Worm (Caenorhabditis elegans) whole organism, young adult: ENCODE measurements around the gene arf-1.

Source experiments
- B0261.1 ChIP-seq: sonication (generic microtip); optimal IDR thresholded peaks from 2 replicates; lab custom pipeline; 2016; ENCODE audit warnings: mild to moderate bottlenecking, missing genetic modification characterization, moderate library complexity, missing compliant biosample characterization
- T26A5.8 ChIP-seq: sonication (generic microtip); optimal IDR thresholded peaks from 2 replicates; lab custom pipeline; 2016; ENCODE audit warnings: missing genetic modification characterization, missing compliant biosample characterization
- Y53G8AR.9 ChIP-seq: fragments of 200-800 bp; sonication (Bioruptor generic); conservative IDR thresholded peaks from 2 replicates; pipeline ENCODE4 v1.3.6; 2022; ENCODE audit warnings: missing genetic modification reagents, missing genetic modification characterization, missing compliant biosample characterization
- Y79H2A.3 ChIP-seq: fragments of 200-800 bp; sonication (Bioruptor generic); conservative IDR thresholded peaks from 2 replicates; pipeline ENCODE4 v1.3.6; 2022; ENCODE audit warnings: missing genetic modification reagents, missing genetic modification characterization, missing compliant biosample characterization
- Y95B8A.8 ChIP-seq: fragments of 200-800 bp; sonication (Bioruptor generic); IDR thresholded peaks from 2 replicates; pipeline ENCODE4 v1.3.6; 2022; ENCODE audit warnings: missing genetic modification reagents, missing genetic modification characterization, missing compliant biosample characterization
- ZK185.1 ChIP-seq: sonication (generic microtip); optimal IDR thresholded peaks from 2 replicates; lab custom pipeline; 2016; ENCODE audit warnings: mild to moderate bottlenecking, missing genetic modification characterization, missing compliant biosample characterization; ENCODE audit not compliant: poor library complexity, severe bottlenecking
- aptf-2 ChIP-seq: fragments of 200-800 bp; sonication (Bioruptor generic); conservative IDR thresholded peaks from 2 replicates; pipeline ENCODE4 v1.3.6; 2022; ENCODE audit warnings: missing genetic modification reagents, missing genetic modification characterization, missing compliant biosample characterization
- atf-7 ChIP-seq: sonication (generic microtip); optimal IDR thresholded peaks from 2 replicates; lab custom pipeline; 2017; ENCODE audit warnings: mild to moderate bottlenecking, missing genetic modification characterization, missing compliant biosample characterization
- athp-1 ChIP-seq: sonication (generic microtip); optimal IDR thresholded peaks from 2 replicates; lab custom pipeline; 2017; ENCODE audit warnings: mild to moderate bottlenecking, missing genetic modification characterization, missing compliant biosample characterization
- attf-5 ChIP-seq: fragments of 200-800 bp; sonication (Bioruptor generic); optimal IDR thresholded peaks from 2 replicates; lab custom pipeline; 2018; ENCODE audit warnings: mild to moderate bottlenecking, missing genetic modification characterization, missing compliant biosample characterization
- attf-6 ChIP-seq: fragments of 200-800 bp; sonication (Bioruptor generic); IDR thresholded peaks from 2 replicates; pipeline ENCODE4 v1.3.6; 2022; ENCODE audit warnings: missing genetic modification reagents, missing genetic modification characterization, missing compliant biosample characterization
- ccch-3 ChIP-seq: fragments of 200-800 bp; sonication (Bioruptor generic); optimal IDR thresholded peaks from 2 replicates; lab custom pipeline; 2018; ENCODE audit warnings: mild to moderate bottlenecking, missing genetic modification characterization, missing compliant biosample characterization
- cebp-1 ChIP-seq, 2 experiments: fragments of 200-800 bp in 1 of 2; sonication (Bioruptor generic) in 1 of 2; sonication (generic microtip) in 1 of 2; IDR thresholded peaks in 1 of 2; optimal IDR thresholded peaks in 1 of 2; 2 replicates each; pipeline versions ENCODE4 v1.3.6 to Lab custom; 2017 to 2022; ENCODE audit warnings: missing compliant biosample characterization in 2 of 2, missing genetic modification characterization in 2 of 2, mild to moderate bottlenecking in 1 of 2, missing genetic modification reagents in 1 of 2, moderate library complexity in 1 of 2
- cebp-2 ChIP-seq: fragments of 200-800 bp; sonication (Bioruptor generic); IDR thresholded peaks from 2 replicates; pipeline ENCODE4 v1.3.6; 2022; ENCODE audit warnings: missing genetic modification characterization, missing compliant biosample characterization
- ceh-27 ChIP-seq: fragments of 200-800 bp; sonication (Bioruptor generic); optimal IDR thresholded peaks from 2 replicates; lab custom pipeline; 2018; ENCODE audit warnings: mild to moderate bottlenecking, missing genetic modification characterization, moderate library complexity, missing compliant biosample characterization
- ceh-40 ChIP-seq: fragments of 200-800 bp; sonication (Bioruptor generic); IDR thresholded peaks from 2 replicates; pipeline ENCODE4 v1.3.6; 2022; ENCODE audit warnings: missing genetic modification characterization, missing compliant biosample characterization
- chd-7 ChIP-seq: sonication (generic microtip); optimal IDR thresholded peaks from 2 replicates; lab custom pipeline; 2016; ENCODE audit warnings: mild to moderate bottlenecking, missing genetic modification characterization, moderate library complexity, missing compliant biosample characterization
- egl-18 ChIP-seq: fragments of 200-800 bp; sonication (Bioruptor generic); IDR thresholded peaks from 2 replicates; pipeline ENCODE4 v1.3.6; 2022; ENCODE audit warnings: missing genetic modification reagents, missing genetic modification characterization, missing compliant biosample characterization
- egl-44 ChIP-seq: fragments of 200-800 bp; sonication (Bioruptor generic); IDR thresholded peaks from 2 replicates; pipeline ENCODE4 v1.3.6; 2022; ENCODE audit warnings: missing genetic modification reagents, missing genetic modification characterization, missing compliant biosample characterization
- hlh-26 ChIP-seq: fragments of 200-800 bp; sonication (Bioruptor generic); conservative IDR thresholded peaks from 2 replicates; pipeline ENCODE4 v1.3.6; 2022; ENCODE audit warnings: missing genetic modification reagents, missing genetic modification characterization, missing compliant biosample characterization
- hmg-20 ChIP-seq: fragments of 200-800 bp; sonication (Bioruptor generic); IDR thresholded peaks from 2 replicates; pipeline ENCODE4 v1.3.6; 2022; ENCODE audit warnings: missing genetic modification reagents, missing genetic modification characterization, missing compliant biosample characterization
- hrde-1 ChIP-seq: sonication (generic microtip); optimal IDR thresholded peaks from 2 replicates; lab custom pipeline; 2016; ENCODE audit warnings: missing genetic modification characterization, mild to moderate bottlenecking, missing compliant biosample characterization, moderate library complexity, missing genotype, missing genetic modification reagents, borderline replicate concordance
- hsf-1 ChIP-seq: fragments of 200-800 bp; sonication (Bioruptor generic); IDR thresholded peaks from 2 replicates; pipeline ENCODE4 v1.3.6; 2022; ENCODE audit warnings: missing genetic modification reagents, missing genetic modification characterization, missing compliant biosample characterization
- let-607 ChIP-seq, 2 experiments: fragments of 200-800 bp in 1 of 2; sonication (Bioruptor generic) in 1 of 2; sonication (generic microtip) in 1 of 2; optimal IDR thresholded peaks; 2 replicates each; lab custom pipeline; 2016 to 2018; ENCODE audit warnings: mild to moderate bottlenecking in 2 of 2, missing compliant biosample characterization in 2 of 2, missing genetic modification characterization in 2 of 2, moderate library complexity in 2 of 2, missing genotype in 1 of 2
- lin-26 ChIP-seq: fragments of 200-800 bp; sonication (Bioruptor generic); IDR thresholded peaks from 2 replicates; pipeline ENCODE4 v1.3.6; 2022; ENCODE audit warnings: missing genetic modification reagents, missing genetic modification characterization, missing compliant biosample characterization
- lsl-1 ChIP-seq: fragments of 200-800 bp; sonication (Bioruptor generic); optimal IDR thresholded peaks from 2 replicates; lab custom pipeline; 2018; ENCODE audit warnings: mild to moderate bottlenecking, missing genetic modification characterization, moderate library complexity, missing compliant biosample characterization
- lsy-27 ChIP-seq: sonication (generic microtip); optimal IDR thresholded peaks from 2 replicates; lab custom pipeline; 2017; ENCODE audit warnings: missing genetic modification characterization, mild to moderate bottlenecking, missing compliant biosample characterization, antibody characterized with exemption, missing genotype, borderline replicate concordance; ENCODE audit not compliant: insufficient read depth
- madf-8 ChIP-seq: fragments of 200-800 bp; sonication (Bioruptor generic); conservative IDR thresholded peaks from 2 replicates; pipeline ENCODE4 v1.3.6; 2022; ENCODE audit warnings: missing genetic modification reagents, missing genetic modification characterization, missing compliant biosample characterization
- mcd-1 ChIP-seq: fragments of 200-800 bp; sonication (Bioruptor generic); IDR thresholded peaks from 2 replicates; pipeline ENCODE4 v1.3.6; 2022; ENCODE audit warnings: missing genetic modification reagents, missing genetic modification characterization, missing compliant biosample characterization
- mes-4 ChIP-seq: sonication (generic microtip); optimal IDR thresholded peaks from 2 replicates; lab custom pipeline; 2016; ENCODE audit warnings: missing genotype, missing genetic modification characterization, missing compliant biosample characterization
- mxl-1 ChIP-seq: sonication (generic microtip); optimal IDR thresholded peaks from 2 replicates; lab custom pipeline; 2016; ENCODE audit warnings: missing genetic modification characterization, missing compliant biosample characterization
- nfyb-1 ChIP-seq: fragments of 200-800 bp; sonication (Bioruptor generic); IDR thresholded peaks from 2 replicates; pipeline ENCODE4 v1.3.6; 2022; ENCODE audit warnings: missing genetic modification reagents, missing genetic modification characterization, missing compliant biosample characterization
- nhr-179 ChIP-seq: sonication (generic microtip); optimal IDR thresholded peaks from 2 replicates; lab custom pipeline; 2016; ENCODE audit warnings: mild to moderate bottlenecking, missing genetic modification characterization, missing compliant biosample characterization
- nhr-27 ChIP-seq: fragments of 200-800 bp; sonication (Bioruptor generic); optimal IDR thresholded peaks from 2 replicates; lab custom pipeline; 2018; ENCODE audit warnings: mild to moderate bottlenecking, missing genetic modification characterization, moderate library complexity, missing compliant biosample characterization
- nhr-90 ChIP-seq: sonication (generic microtip); optimal IDR thresholded peaks from 2 replicates; lab custom pipeline; 2016; ENCODE audit warnings: missing genotype, mild to moderate bottlenecking, missing genetic modification characterization, missing compliant biosample characterization
- pbrm-1 ChIP-seq: fragments of 200-800 bp; sonication (Bioruptor generic); IDR thresholded peaks from 2 replicates; pipeline ENCODE4 v1.3.6; 2022; ENCODE audit warnings: missing genetic modification reagents, missing genetic modification characterization, missing compliant biosample characterization
- rec-8 ChIP-seq, 2 experiments: sonication (generic microtip); optimal IDR thresholded peaks; 2 replicates each; lab custom pipeline; 2016; ENCODE audit warnings: mild to moderate bottlenecking in 2 of 2, missing genetic modification characterization in 2 of 2, missing genetic modification reagents in 2 of 2, missing genotype in 2 of 2, missing biosample characterization in 1 of 2, missing compliant biosample characterization in 1 of 2, moderate library complexity in 1 of 2
- rpc-1 ChIP-seq, 2 experiments: fragments of 150-350 bp in 1 of 2; sonication (generic microtip) in 1 of 2; optimal IDR thresholded peaks; 2 replicates each; lab custom pipeline; 2014 to 2018; ENCODE audit warnings: missing biosample characterization in 1 of 2, missing genetic modification characterization in 1 of 2, missing genetic modification reagents in 1 of 2, missing genotype in 1 of 2
- snpc-1.1 ChIP-seq: sonication (generic microtip); optimal IDR thresholded peaks from 2 replicates; lab custom pipeline; 2017; ENCODE audit warnings: missing genetic modification characterization, mild to moderate bottlenecking, missing compliant biosample characterization, antibody characterized with exemption, moderate library complexity, missing genotype, missing genetic modification reagents; ENCODE audit not compliant: insufficient read depth
- snpc-1.3 ChIP-seq: sonication (generic microtip); optimal IDR thresholded peaks from 2 replicates; lab custom pipeline; 2017; ENCODE audit warnings: missing genetic modification characterization, mild to moderate bottlenecking, missing compliant biosample characterization, antibody characterized with exemption, moderate library complexity, missing genotype, missing genetic modification reagents; ENCODE audit not compliant: insufficient read depth
- sptf-2 ChIP-seq: fragments of 200-800 bp; sonication (Bioruptor generic); optimal IDR thresholded peaks from 2 replicates; lab custom pipeline; 2018; ENCODE audit warnings: mild to moderate bottlenecking, missing genetic modification characterization, missing compliant biosample characterization
- tbp1 ChIP-seq: fragments of 200-800 bp; sonication (Bioruptor generic); optimal IDR thresholded peaks from 2 replicates; lab custom pipeline; 2018; ENCODE audit warnings: mild to moderate bottlenecking, missing genetic modification characterization, missing compliant biosample characterization
- tbx-9 ChIP-seq: sonication (generic microtip); optimal IDR thresholded peaks from 2 replicates; lab custom pipeline; 2016; ENCODE audit warnings: borderline replicate concordance, missing genetic modification characterization, inconsistent platforms, missing compliant biosample characterization
- zim-3 ChIP-seq: sonication (generic microtip); optimal IDR thresholded peaks from 2 replicates; lab custom pipeline; 2017; ENCODE audit warnings: mild to moderate bottlenecking, missing genetic modification characterization, moderate library complexity, missing compliant biosample characterization
- ztf-6 ChIP-seq: fragments of 200-800 bp; sonication (Bioruptor generic); IDR thresholded peaks from 2 replicates; pipeline ENCODE4 v1.3.6; 2022; ENCODE audit warnings: missing genetic modification reagents, missing genetic modification characterization, missing compliant biosample characterization

arf-1 gene

ce11 chrIII:5760721-5761120, 46.0 kb downstream of the arf-1 start:
- TF ChIP-seq pbrm-1 (GFP tag; lab: Robert Waterston, UW) (no peak), mes-4 (tag; lab: Kevin White, UChicago) (no peak), Y53G8AR.9 (GFP tag; lab: Robert Waterston, UW) (no peak), egl-18 (GFP tag; lab: Robert Waterston, UW) (no peak), rpc-1 (optimal IDR thresholded peaks at IDR 0.05; lab: Kevin White, UChicago) (no peak), rpc-1 (tag; optimal IDR thresholded peaks at IDR 0.05; lab: Kevin White, UChicago) (no peak), lsl-1 (GFP tag; lab: Kevin White, UChicago) (no peak), lsy-27 (tag; lab: Kevin White, UChicago) (no peak), rec-8 (tag; optimal IDR thresholded peaks at IDR 0.05; lab: Kevin White, UChicago) (no peak), attf-6 (GFP tag; lab: Robert Waterston, UW) (no peak), egl-44 (GFP tag; lab: Robert Waterston, UW) (no peak), nhr-179 (tag; lab: Kevin White, UChicago) (no peak), nhr-27 (no peak), mcd-1 (GFP tag; lab: Robert Waterston, UW) (no peak), sptf-2 (GFP tag; lab: Kevin White, UChicago) (no peak), nhr-90 (no peak), hlh-26 (no peak), tbx-9 (tag; lab: Kevin White, UChicago) (no peak)

- 0 out of 2 replicates have a peak, but pooled peaks have one; percentile 21 for TF ChIP-seq Y95B8A.8
- peak; percentile 90 for TF ChIP-seq tbp1 (GFP tag; lab: Kevin White, UChicago)
- no peak for TF ChIP-seq cebp-1 (GFP tag; IDR thresholded peaks at IDR 0.05; lab: Robert Waterston, UW)
- TF ChIP-seq cebp-1 (tag; optimal IDR thresholded peaks at IDR 0.05; lab: Kevin White, UChicago) = peak; percentile 31
- peak; percentile 7 for TF ChIP-seq snpc-1.1
- TF ChIP-seq ccch-3 (GFP tag; lab: Kevin White, UChicago) = no peak
- TF ChIP-seq hsf-1 (GFP tag; lab: Robert Waterston, UW) = no peak
- peak; percentile 68 for TF ChIP-seq nfyb-1 (GFP tag; lab: Robert Waterston, UW)
- no peak for TF ChIP-seq ztf-6 (GFP tag; lab: Robert Waterston, UW)
- no peak; the same call in 1 of the 2 replicates for TF ChIP-seq egl-44 (GFP tag; lab: Robert Waterston, UW)
- TF ChIP-seq cebp-2 (GFP tag; lab: Robert Waterston, UW) = no peak
- TF ChIP-seq madf-8 (GFP tag; lab: Robert Waterston, UW) = no peak
- 0 out of 2 replicates have a peak, but pooled peaks have one; percentile 50 for TF ChIP-seq ceh-40 (GFP tag; lab: Robert Waterston, UW)
- TF ChIP-seq hrde-1 = peak; percentile 21
- peak; percentile 75 for TF ChIP-seq snpc-1.3 (tag; lab: Kevin White, UChicago)
- no peak for TF ChIP-seq ceh-27
- peak; percentile 52 for TF ChIP-seq ZK185.1 (tag; lab: Kevin White, UChicago)
- TF ChIP-seq atf-7 = peak; percentile 29
- no peak for TF ChIP-seq aptf-2 (GFP tag; lab: Robert Waterston, UW)
- no peak for TF ChIP-seq T26A5.8
- no peak for TF ChIP-seq mes-4 (tag; lab: Kevin White, UChicago)
- TF ChIP-seq hmg-20 (GFP tag; lab: Robert Waterston, UW) = no peak
- peak; percentile 81 for TF ChIP-seq B0261.1 (tag; lab: Kevin White, UChicago)
- peak; percentile 71 for TF ChIP-seq chd-7 (tag; lab: Kevin White, UChicago)
- no peak for TF ChIP-seq Y79H2A.3 (GFP tag; lab: Robert Waterston, UW)
- TF ChIP-seq lsl-1 (GFP tag; lab: Kevin White, UChicago) = peak; percentile 51
- peak; percentile 39 for TF ChIP-seq athp-1 (tag; lab: Kevin White, UChicago)
- TF ChIP-seq let-607 (tag; optimal IDR thresholded peaks at IDR 0.05; lab: Kevin White, UChicago) = peak in 1 of 2 experiments; percentile 43
- peak; percentile 92 for TF ChIP-seq lin-26 (GFP tag; lab: Robert Waterston, UW)
- peak; percentile 9 for TF ChIP-seq attf-5 (GFP tag; lab: Kevin White, UChicago)
- TF ChIP-seq zim-3 = no peak
- TF ChIP-seq mxl-1 (tag; lab: Kevin White, UChicago) = no peak
These were observed 47.2 kb downstream of the arf-1 start for ce11 chrIII:5761886-5762285.
